Fruit fly (Drosophila melanogaster) whole organism, embryonic: Measurements from ENCODE around the gene CG5071.

Source experiments
- Atf-2 ChIP-seq: fragments of 200-800 bp; sonication (Bioruptor generic); optimal IDR thresholded peaks from 2 replicates; lab custom pipeline; 2016; ENCODE audit warnings: missing biosample characterization, missing genetic modification characterization
- CG10431 ChIP-seq: fragments of 200-800 bp; sonication (Bioruptor generic); optimal IDR thresholded peaks from 3 replicates; lab custom pipeline; 2018; ENCODE audit warnings: missing biosample characterization, mild to moderate bottlenecking, missing genetic modification characterization
- CG10654 ChIP-seq: fragments of 200-800 bp; sonication (Bioruptor generic); optimal IDR thresholded peaks from 2 replicates; lab custom pipeline; 2016; ENCODE audit warnings: missing biosample characterization, missing genetic modification characterization
- CG11456 ChIP-seq: fragments of 200-800 bp; sonication (Bioruptor generic); IDR thresholded peaks from 3 replicates; pipeline ENCODE4 v1.3.6; 2022; ENCODE audit warnings: missing biosample characterization, missing genetic modification characterization
- CG11696 ChIP-seq: fragments of 200-800 bp; sonication (Bioruptor generic); IDR thresholded peaks from 2 replicates; pipeline ENCODE4 v1.3.6; 2022; ENCODE audit warnings: missing biosample characterization, missing genetic modification characterization
- CG13123 ChIP-seq: fragments of 200-800 bp; sonication (Bioruptor generic); optimal IDR thresholded peaks from 2 replicates; lab custom pipeline; 2016; ENCODE audit warnings: missing biosample characterization, missing genetic modification characterization
- CG14860 ChIP-seq: fragments of 200-800 bp; sonication (Bioruptor generic); IDR thresholded peaks from 3 replicates; pipeline ENCODE4 v1.3.6; 2022; ENCODE audit warnings: missing biosample characterization, missing genetic modification characterization; ENCODE audit not compliant: partially characterized antibody
- CG1603 ChIP-seq: fragments of 200-800 bp; sonication (Bioruptor generic); optimal IDR thresholded peaks from 2 replicates; lab custom pipeline; 2019; ENCODE audit warnings: missing biosample characterization, mild to moderate bottlenecking, missing genetic modification characterization, moderate library complexity
- CG32532 ChIP-seq: fragments of 200-800 bp; sonication (Bioruptor generic); IDR thresholded peaks from 2 replicates; pipeline ENCODE4 v1.3.6; 2022; ENCODE audit warnings: missing biosample characterization, missing genetic modification characterization
- CG34224 ChIP-seq: fragments of 200-800 bp; sonication (Bioruptor generic); IDR thresholded peaks from 3 replicates; pipeline ENCODE4 v1.3.6; 2022; ENCODE audit warnings: missing biosample characterization, missing genetic modification characterization; ENCODE audit not compliant: partially characterized antibody
- CG34376 ChIP-seq: fragments of 200-800 bp; sonication (Bioruptor generic); optimal IDR thresholded peaks from 2 replicates; lab custom pipeline; 2018; ENCODE audit warnings: missing biosample characterization, mild to moderate bottlenecking, missing genetic modification characterization
- CG43689 ChIP-seq: fragments of 200-800 bp; sonication (Bioruptor generic); IDR thresholded peaks from 2 replicates; pipeline ENCODE4 v1.3.6; 2022; ENCODE audit warnings: missing biosample characterization, missing genetic modification characterization
- CG4404 ChIP-seq: fragments of 200-800 bp; sonication (Bioruptor generic); IDR thresholded peaks from 2 replicates; pipeline ENCODE4 v1.3.6; 2022; ENCODE audit warnings: missing biosample characterization, missing genetic modification characterization
- CG4707 ChIP-seq: fragments of 200-800 bp; sonication (Bioruptor generic); optimal IDR thresholded peaks from 2 replicates; lab custom pipeline; 2018; ENCODE audit warnings: missing biosample characterization, mild to moderate bottlenecking, missing genetic modification characterization, moderate library complexity
- CG5180 ChIP-seq: fragments of 200-800 bp; sonication (Bioruptor generic); optimal IDR thresholded peaks from 3 replicates; lab custom pipeline; 2017; ENCODE audit warnings: missing biosample characterization, missing genetic modification characterization, mild to moderate bottlenecking, moderate library complexity, missing genetic modification reagents
- CG6791 ChIP-seq: fragments of 200-800 bp; sonication (Bioruptor generic); IDR thresholded peaks from 3 replicates; pipeline ENCODE4 v1.3.6; 2022; ENCODE audit warnings: missing biosample characterization, missing genetic modification characterization; ENCODE audit not compliant: partially characterized antibody
- CG6813 ChIP-seq: fragments of 200-800 bp; sonication (Bioruptor generic); optimal IDR thresholded peaks from 2 replicates; lab custom pipeline; 2017; ENCODE audit warnings: missing biosample characterization, missing genetic modification characterization, mild to moderate bottlenecking, moderate library complexity, missing genetic modification reagents
- CG7987 ChIP-seq: fragments of 200-800 bp; sonication (Bioruptor generic); optimal IDR thresholded peaks from 2 replicates; lab custom pipeline; 2018; ENCODE audit warnings: missing biosample characterization, mild to moderate bottlenecking, missing genetic modification characterization, moderate library complexity
- CG8281 ChIP-seq: fragments of 200-800 bp; sonication (Bioruptor generic); optimal IDR thresholded peaks from 2 replicates; lab custom pipeline; 2018; ENCODE audit warnings: missing biosample characterization, mild to moderate bottlenecking, missing genetic modification characterization, moderate library complexity
- Dad ChIP-seq: fragments of 200-800 bp; sonication (Bioruptor generic); optimal IDR thresholded peaks from 3 replicates; lab custom pipeline; 2016; ENCODE audit warnings: missing biosample characterization, missing genetic modification characterization
- Dek ChIP-seq: fragments of 200-800 bp; sonication (Bioruptor generic); optimal IDR thresholded peaks from 3 replicates; lab custom pipeline; 2019; ENCODE audit warnings: missing biosample characterization, mild to moderate bottlenecking, missing genetic modification characterization, moderate library complexity
- Dll ChIP-seq: fragments of 200-800 bp; sonication (Bioruptor generic); IDR thresholded peaks from 4 replicates; pipeline ENCODE4 v1.3.6; 2022; ENCODE audit warnings: missing biosample characterization, missing genetic modification characterization; ENCODE audit not compliant: partially characterized antibody
- Doc3 ChIP-seq: fragments of 200-800 bp; sonication (Bioruptor generic); IDR thresholded peaks from 3 replicates; pipeline ENCODE4 v1.3.6; 2022; ENCODE audit warnings: missing biosample characterization, missing genetic modification characterization; ENCODE audit not compliant: partially characterized antibody
- Eip74EF ChIP-seq, 2 experiments: fragments of 200-800 bp in 1 of 2; fragments of >200 bp in 1 of 2; sonication (Bioruptor generic) in 1 of 2; optimal IDR thresholded peaks; 2 replicates each; lab custom pipeline; 2017 to 2019; ENCODE audit warnings: missing biosample characterization in 2 of 2, missing genetic modification characterization in 2 of 2, mild to moderate bottlenecking in 1 of 2, moderate library complexity in 1 of 2
- Hey ChIP-seq: fragments of 200-800 bp; sonication (Bioruptor generic); optimal IDR thresholded peaks from 3 replicates; lab custom pipeline; 2018; ENCODE audit warnings: missing biosample characterization, mild to moderate bottlenecking, missing genetic modification characterization
- Hr3 ChIP-seq: fragments of 200-800 bp; sonication (Bioruptor generic); optimal IDR thresholded peaks from 3 replicates; lab custom pipeline; 2016; ENCODE audit warnings: missing biosample characterization, missing genetic modification characterization
- Opbp ChIP-seq: fragments of 200-800 bp; sonication (Bioruptor generic); IDR thresholded peaks from 3 replicates; pipeline ENCODE4 v1.3.6; 2022; ENCODE audit warnings: missing biosample characterization, missing genetic modification characterization; ENCODE audit not compliant: partially characterized antibody
- Ravus ChIP-seq: fragments of 200-800 bp; sonication (Bioruptor generic); IDR thresholded peaks from 2 replicates; pipeline ENCODE4 v1.3.6; 2022; ENCODE audit warnings: missing biosample characterization, missing genetic modification characterization
- YL-1 ChIP-seq: fragments of 200-800 bp; sonication (Bioruptor generic); optimal IDR thresholded peaks from 3 replicates; lab custom pipeline; 2017; ENCODE audit warnings: missing biosample characterization, mild to moderate bottlenecking, missing genetic modification characterization
- ato ChIP-seq: fragments of 200-800 bp; sonication (Bioruptor generic); IDR thresholded peaks from 2 replicates; pipeline ENCODE4 v1.3.6; 2022; ENCODE audit warnings: missing biosample characterization, missing genetic modification characterization; ENCODE audit not compliant: partially characterized antibody
- bbx ChIP-seq: fragments of 200-800 bp; sonication (Bioruptor generic); IDR thresholded peaks from 2 replicates; pipeline ENCODE4 v1.3.6; 2022; ENCODE audit warnings: missing biosample characterization, missing genetic modification characterization; ENCODE audit not compliant: partially characterized antibody
- bsh ChIP-seq, 2 experiments: fragments of 200-800 bp; sonication (Bioruptor generic); optimal IDR thresholded peaks; 2 replicates each; lab custom pipeline; 2017 to 2018; ENCODE audit warnings: mild to moderate bottlenecking in 2 of 2, missing biosample characterization in 2 of 2, missing genetic modification characterization in 2 of 2, moderate library complexity in 1 of 2
- chif ChIP-seq, 2 experiments: fragments of 200-800 bp; sonication (Bioruptor generic); optimal IDR thresholded peaks; 3 replicates each; lab custom pipeline; 2016; ENCODE audit warnings: missing biosample characterization in 2 of 2, missing genetic modification characterization in 2 of 2
- corto ChIP-seq: fragments of 200-800 bp; sonication (Bioruptor generic); optimal IDR thresholded peaks from 2 replicates; lab custom pipeline; 2016; ENCODE audit warnings: missing biosample characterization, mild to moderate bottlenecking, missing genetic modification characterization, moderate library complexity
- crc ChIP-seq: fragments of 200-800 bp; sonication (Bioruptor generic); optimal IDR thresholded peaks from 2 replicates; lab custom pipeline; 2016; ENCODE audit warnings: missing biosample characterization, missing genetic modification characterization
- croc ChIP-seq: fragments of 200-800 bp; sonication (Bioruptor generic); conservative IDR thresholded peaks from 3 replicates; pipeline ENCODE4 v1.3.6; 2022; ENCODE audit warnings: missing biosample characterization, missing genetic modification characterization
- emc ChIP-seq: fragments of 200-800 bp; sonication (Bioruptor generic); optimal IDR thresholded peaks from 2 replicates; lab custom pipeline; 2016; ENCODE audit warnings: missing biosample characterization, missing genetic modification characterization
- fd64A ChIP-seq: fragments of 200-800 bp; sonication (Bioruptor generic); optimal IDR thresholded peaks from 3 replicates; lab custom pipeline; 2018; ENCODE audit warnings: missing biosample characterization, mild to moderate bottlenecking, missing genetic modification characterization
- fd96Cb ChIP-seq: fragments of 200-800 bp; sonication (Bioruptor generic); optimal IDR thresholded peaks from 2 replicates; lab custom pipeline; 2018; ENCODE audit warnings: missing biosample characterization, mild to moderate bottlenecking, missing genetic modification characterization, moderate library complexity
- gem ChIP-seq: fragments of 200-800 bp; sonication (Bioruptor generic); optimal IDR thresholded peaks from 2 replicates; lab custom pipeline; 2019; ENCODE audit warnings: missing biosample characterization, mild to moderate bottlenecking, missing genetic modification characterization, moderate library complexity
- gro ChIP-seq: fragments of 200-800 bp; sonication (Bioruptor generic); optimal IDR thresholded peaks from 2 replicates; lab custom pipeline; 2016; ENCODE audit warnings: missing biosample characterization, missing genetic modification characterization
- gt ChIP-seq: fragments of 200-800 bp; sonication (Bioruptor generic); IDR thresholded peaks from 2 replicates; pipeline ENCODE4 v1.3.6; 2022; ENCODE audit warnings: missing biosample characterization, missing genetic modification characterization
- klu ChIP-seq: fragments of 200-800 bp; sonication (Bioruptor generic); IDR thresholded peaks from 2 replicates; pipeline ENCODE4 v1.3.6; 2022; ENCODE audit warnings: missing biosample characterization, missing genetic modification characterization
- lov ChIP-seq, 2 experiments: fragments of 200-800 bp in 1 of 2; fragments of >200 bp in 1 of 2; sonication (Bioruptor generic) in 1 of 2; IDR thresholded peaks in 1 of 2; optimal IDR thresholded peaks in 1 of 2; 2 replicates in 1 of 2; 3 replicates in 1 of 2; pipeline versions ENCODE4 v1.3.6 to Lab custom; 2017 to 2022; ENCODE audit warnings: missing biosample characterization in 1 of 2, missing genetic modification characterization in 1 of 2
- stc ChIP-seq: fragments of 200-800 bp; sonication (Bioruptor generic); IDR thresholded peaks from 2 replicates; pipeline ENCODE4 v1.3.6; 2022; ENCODE audit warnings: missing biosample characterization, missing genetic modification characterization
- sug ChIP-seq: fragments of 200-800 bp; optimal IDR thresholded peaks from 2 replicates; lab custom pipeline; 2019; ENCODE audit warnings: missing biosample characterization, mild to moderate bottlenecking, missing genetic modification characterization, moderate library complexity
- tio ChIP-seq: fragments of 200-800 bp; sonication (Bioruptor generic); optimal IDR thresholded peaks from 2 replicates; lab custom pipeline; 2017; ENCODE audit warnings: missing biosample characterization, missing genetic modification characterization, inconsistent platforms

The CG5071 gene

dm6 chr3R:25647577-25648257 lies 29.5 kb downstream of the CG5071 start (continued):
- TF ChIP-seq ato (GFP tag; lab: Robert Waterston, UW), result peak; percentile 91; the same call in 1 of the 2 replicates
- peak; percentile 94 for TF ChIP-seq CG11696
- TF ChIP-seq gem (tag; lab: Kevin White, UChicago), result peak; percentile 4
- no peak for TF ChIP-seq emc (GFP tag; lab: Kevin White, UChicago)
- TF ChIP-seq lov (optimal IDR thresholded peaks at IDR 0.05; lab: Kevin White, UChicago), result no peak
- 0 out of 3 replicates have a peak, but pooled peaks have one; percentile 64 for TF ChIP-seq lov (GFP tag; IDR thresholded peaks at IDR 0.05; lab: Robert Waterston, UW)
- peak; percentile 68 for TF ChIP-seq Dll (GFP tag; lab: Robert Waterston, UW)
- no peak for TF ChIP-seq Hr3 (GFP tag; lab: Kevin White, UChicago)
- TF ChIP-seq Dek (tag; lab: Kevin White, UChicago), result no peak
- TF ChIP-seq Opbp, result peak; percentile 93
- TF ChIP-seq bsh (GFP tag; optimal IDR thresholded peaks at IDR 0.05; lab: Kevin White, UChicago), result peak; percentile 31 to 62
- no peak for TF ChIP-seq CG10654 (GFP tag; lab: Kevin White, UChicago)
- no peak for TF ChIP-seq CG4404 (GFP tag; lab: Robert Waterston, UW)
- no peak for TF ChIP-seq corto (GFP tag; lab: Kevin White, UChicago)
- TF ChIP-seq CG6813 (GFP tag; lab: Kevin White, UChicago), result no peak
- no peak for TF ChIP-seq chif (GFP tag; optimal IDR thresholded peaks at IDR 0.05; lab: Kevin White, UChicago)
- TF ChIP-seq klu (GFP tag; lab: Robert Waterston, UW), result peak; percentile 70; the same call in 1 of the 2 replicates
- TF ChIP-seq CG6791 (GFP tag; lab: Robert Waterston, UW), result peak; percentile 96
- no peak for TF ChIP-seq Atf-2 (GFP tag; lab: Kevin White, UChicago)
- no peak for TF ChIP-seq gro (GFP tag; lab: Kevin White, UChicago)
- TF ChIP-seq Doc3 (GFP tag; lab: Robert Waterston, UW), result peak; percentile 52; the same call in 2 of the 3 replicates
- no peak for TF ChIP-seq CG43689 (GFP tag; lab: Robert Waterston, UW)
- TF ChIP-seq CG5180, result no peak
- peak; percentile 9 for TF ChIP-seq Dad (GFP tag; lab: Kevin White, UChicago)
- TF ChIP-seq CG11456 (GFP tag; lab: Robert Waterston, UW), result no peak
- TF ChIP-seq stc (GFP tag; lab: Robert Waterston, UW), result no peak
- TF ChIP-seq CG7987 (GFP tag; lab: Kevin White, UChicago), result peak; percentile 7
- TF ChIP-seq CG13123 (GFP tag; lab: Kevin White, UChicago), result no peak
- no peak for TF ChIP-seq CG8281 (tag; lab: Kevin White, UChicago)
- TF ChIP-seq Eip74EF (GFP tag; optimal IDR thresholded peaks at IDR 0.05; lab: Kevin White, UChicago), result peak in 1 of 2 experiments; percentile 28
- TF ChIP-seq CG14860 (GFP tag; lab: Robert Waterston, UW), result peak; percentile 85
- TF ChIP-seq CG34224 (GFP tag; lab: Robert Waterston, UW), result peak; percentile 55
- 0 out of 2 replicates have a peak, but pooled peaks have one; percentile 11 for TF ChIP-seq CG32532
- no peak for TF ChIP-seq croc (GFP tag; lab: Robert Waterston, UW)
- peak; percentile 71 for TF ChIP-seq CG1603 (tag; lab: Kevin White, UChicago)
- TF ChIP-seq fd96Cb (tag; lab: Kevin White, UChicago), result no peak
- no peak for TF ChIP-seq Ravus (GFP tag; lab: Robert Waterston, UW)
- TF ChIP-seq CG34376 (GFP tag; lab: Kevin White, UChicago), result peak; percentile 2
- TF ChIP-seq crc (GFP tag; lab: Kevin White, UChicago), result no peak
- TF ChIP-seq Hey (tag; lab: Kevin White, UChicago), result no peak
- TF ChIP-seq tio (GFP tag; lab: Kevin White, UChicago), result no peak
- peak; percentile 42 for TF ChIP-seq YL-1 (GFP tag; lab: Kevin White, UChicago)
- TF ChIP-seq bbx (GFP tag; lab: Robert Waterston, UW), result peak; percentile 92
- TF ChIP-seq sug (tag; lab: Kevin White, UChicago), result peak; percentile 2
- TF ChIP-seq CG4707 (GFP tag; lab: Kevin White, UChicago), result peak; percentile 47
- no peak for TF ChIP-seq gt (GFP tag; lab: Robert Waterston, UW)
- peak; percentile 28 for TF ChIP-seq CG10431 (GFP tag; lab: Kevin White, UChicago)
- TF ChIP-seq fd64A (GFP tag; lab: Kevin White, UChicago), result peak; percentile 69
